Worm (Caenorhabditis elegans) whole organism, L4 larva: ENCODE data around the gene Y51A2D.18.

Experiments
- F37D6.2 ChIP-seq: sonication (generic microtip); optimal IDR thresholded peaks from 2 replicates; lab custom pipeline; 2016; ENCODE audit warnings: mild to moderate bottlenecking, missing genetic modification characterization, missing compliant biosample characterization
- T26A8.4 ChIP-seq: fragments of 200-800 bp; sonication (Bioruptor generic); IDR thresholded peaks from 2 replicates; pipeline ENCODE4 v1.3.6; 2022; ENCODE audit warnings: missing genetic modification characterization, missing compliant biosample characterization
- Y105C5A.15 ChIP-seq: fragments of 200-800 bp; sonication (Bioruptor generic); IDR thresholded peaks from 2 replicates; pipeline ENCODE4 v1.3.6; 2022; ENCODE audit warnings: missing genetic modification characterization, missing compliant biosample characterization
- Y48G9A.11 ChIP-seq: fragments of 200-800 bp; sonication (Bioruptor generic); IDR thresholded peaks from 2 replicates; pipeline ENCODE4 v1.3.6; 2022; ENCODE audit warnings: missing genetic modification reagents, missing genetic modification characterization, missing compliant biosample characterization
- Y75B8A.6 ChIP-seq: fragments of 200-800 bp; sonication (Bioruptor generic); IDR thresholded peaks from 2 replicates; pipeline ENCODE4 v1.3.6; 2022; ENCODE audit warnings: missing genetic modification reagents, missing genetic modification characterization, missing compliant biosample characterization
- aha-1 ChIP-seq: fragments of 150-350 bp; peaks from one replicate; lab custom pipeline; 2014; ENCODE audit warnings: missing biosample characterization, missing genetic modification characterization
- aly-2 ChIP-seq: sonication (generic microtip); optimal IDR thresholded peaks from 2 replicates; lab custom pipeline; 2018; ENCODE audit warnings: missing biosample characterization, missing genetic modification characterization
- ama-1 ChIP-seq: fragments of 150-350 bp; optimal IDR thresholded peaks from 2 replicates; lab custom pipeline; 2014; ENCODE audit warnings: inconsistent platforms, mixed read lengths
- ceh-20 ChIP-seq: fragments of 200-800 bp; sonication (Bioruptor generic); IDR thresholded peaks from 2 replicates; pipeline ENCODE4 v1.3.6; 2022; ENCODE audit warnings: missing genetic modification reagents, missing genetic modification characterization, missing compliant biosample characterization
- ceh-28 ChIP-seq: fragments of 150-350 bp; optimal IDR thresholded peaks from 2 replicates; lab custom pipeline; 2014; ENCODE audit warnings: missing biosample characterization, missing genetic modification reagents, missing genetic modification characterization
- ceh-82 ChIP-seq: sonication (generic microtip); optimal IDR thresholded peaks from 2 replicates; lab custom pipeline; 2017; ENCODE audit warnings: missing biosample characterization, missing genetic modification characterization
- ces-1 ChIP-seq: fragments of 150-350 bp; sonication (generic microtip); optimal IDR thresholded peaks from 4 replicates; lab custom pipeline; 2014; ENCODE audit warnings: missing biosample characterization, missing genetic modification reagents, missing genetic modification characterization
- daf-12 ChIP-seq: fragments of 150-350 bp; optimal IDR thresholded peaks from 2 replicates; lab custom pipeline; 2014; ENCODE audit warnings: missing biosample characterization, missing genetic modification reagents, missing genetic modification characterization
- dmd-6 ChIP-seq: fragments of 200-800 bp; sonication (Bioruptor generic); IDR thresholded peaks from 2 replicates; pipeline ENCODE4 v1.3.6; 2022; ENCODE audit warnings: missing genetic modification reagents, missing genetic modification characterization, missing compliant biosample characterization
- dmd-9 ChIP-seq: fragments of 200-800 bp; sonication (Bioruptor generic); IDR thresholded peaks from 2 replicates; pipeline ENCODE4 v1.3.6; 2022; ENCODE audit warnings: missing genetic modification reagents, missing genetic modification characterization, missing compliant biosample characterization
- dpl-1 ChIP-seq: fragments of 150-350 bp; optimal IDR thresholded peaks from 2 replicates; lab custom pipeline; 2014; ENCODE audit warnings: missing biosample characterization, missing genetic modification reagents, missing genetic modification characterization
- duxl-1 ChIP-seq: sonication (generic microtip); optimal IDR thresholded peaks from 2 replicates; lab custom pipeline; 2016; ENCODE audit warnings: mild to moderate bottlenecking, missing genetic modification characterization, moderate library complexity, missing compliant biosample characterization; ENCODE audit not compliant: poor library complexity
- fos-1 ChIP-seq: fragments of 150-350 bp; optimal IDR thresholded peaks from 2 replicates; lab custom pipeline; 2014; ENCODE audit warnings: missing biosample characterization, missing genetic modification characterization
- hlh-11 ChIP-seq: fragments of 200-800 bp; sonication (Bioruptor generic); optimal IDR thresholded peaks from 2 replicates; lab custom pipeline; 2018; ENCODE audit warnings: mild to moderate bottlenecking, missing genetic modification characterization, missing compliant biosample characterization
- hlh-30 ChIP-seq: sonication (generic microtip); optimal IDR thresholded peaks from 2 replicates; lab custom pipeline; 2017; ENCODE audit warnings: antibody characterized with exemption, mild to moderate bottlenecking, missing genetic modification characterization, missing compliant biosample characterization; ENCODE audit not compliant: insufficient read depth
- hmg-1.1 ChIP-seq: fragments of 200-800 bp; sonication (Bioruptor generic); IDR thresholded peaks from 2 replicates; pipeline ENCODE4 v1.3.6; 2022; ENCODE audit warnings: missing genetic modification reagents, missing genetic modification characterization, missing compliant biosample characterization
- lim-7 ChIP-seq: fragments of 200-800 bp; sonication (Bioruptor generic); IDR thresholded peaks from 2 replicates; pipeline ENCODE4 v1.3.6; 2022; ENCODE audit warnings: missing genetic modification characterization, missing compliant biosample characterization
- lin-1 ChIP-seq: fragments of 200-800 bp; sonication (Bioruptor generic); IDR thresholded peaks from 2 replicates; pipeline ENCODE4 v1.3.6; 2022; ENCODE audit warnings: missing genetic modification reagents, missing genetic modification characterization, missing compliant biosample characterization
- lin-13 ChIP-seq: fragments of 150-350 bp; optimal IDR thresholded peaks from 2 replicates; lab custom pipeline; 2014; ENCODE audit warnings: missing biosample characterization, missing genetic modification reagents, missing genetic modification characterization
- lin-15B ChIP-seq: fragments of 150-350 bp; sonication (generic microtip); optimal IDR thresholded peaks from 3 replicates; lab custom pipeline; 2014; ENCODE audit warnings: missing biosample characterization, missing genetic modification characterization
- lir-3 ChIP-seq: sonication (generic microtip); optimal IDR thresholded peaks from 2 replicates; lab custom pipeline; 2016; ENCODE audit warnings: mild to moderate bottlenecking, missing genetic modification characterization, missing compliant biosample characterization
- madf-9 ChIP-seq: fragments of 200-800 bp; sonication (Bioruptor generic); conservative IDR thresholded peaks from 2 replicates; pipeline ENCODE4 v1.3.6; 2022; ENCODE audit warnings: missing genetic modification reagents, missing genetic modification characterization, missing compliant biosample characterization
- mdl-1 ChIP-seq, 2 experiments: fragments of 150-350 bp in 1 of 2; sonication (generic microtip) in 1 of 2; optimal IDR thresholded peaks; 2 replicates each; lab custom pipeline; 2014 to 2017; ENCODE audit warnings: missing biosample characterization in 2 of 2, missing genetic modification characterization in 2 of 2
- mep-1 ChIP-seq: fragments of 150-350 bp; sonication (generic microtip); optimal IDR thresholded peaks from 3 replicates; lab custom pipeline; 2014; ENCODE audit warnings: missing biosample characterization, missing genetic modification characterization
- nhr-10 ChIP-seq: fragments of 150-350 bp; optimal IDR thresholded peaks from 2 replicates; lab custom pipeline; 2014; ENCODE audit warnings: missing biosample characterization, missing genetic modification characterization
- nhr-11 ChIP-seq: fragments of 150-350 bp; optimal IDR thresholded peaks from 2 replicates; lab custom pipeline; 2014; ENCODE audit warnings: missing biosample characterization, missing genetic modification characterization
- nhr-237 ChIP-seq: sonication (generic microtip); optimal IDR thresholded peaks from 2 replicates; lab custom pipeline; 2017; ENCODE audit warnings: missing biosample characterization, missing genetic modification characterization
- nhr-28 ChIP-seq: fragments of 150-350 bp; optimal IDR thresholded peaks from 2 replicates; lab custom pipeline; 2014; ENCODE audit warnings: missing biosample characterization, missing genetic modification characterization
- nhr-77 ChIP-seq: fragments of 150-350 bp; optimal IDR thresholded peaks from 2 replicates; lab custom pipeline; 2014; ENCODE audit warnings: missing biosample characterization, missing genetic modification characterization
- rbr-2 ChIP-seq: sonication (generic microtip); optimal IDR thresholded peaks from 2 replicates; lab custom pipeline; 2016; ENCODE audit warnings: missing genotype, missing genetic modification characterization, missing compliant biosample characterization
- set-16 ChIP-seq: fragments of 200-800 bp; sonication (Bioruptor generic); IDR thresholded peaks from 2 replicates; pipeline ENCODE4 v1.3.6; 2022; ENCODE audit warnings: missing genetic modification reagents, missing genetic modification characterization, missing compliant biosample characterization
- tra-1 ChIP-seq: fragments of 200-800 bp; sonication (Bioruptor generic); IDR thresholded peaks from 2 replicates; pipeline ENCODE4 v1.3.6; 2022; ENCODE audit warnings: missing genetic modification reagents, missing genetic modification characterization, missing compliant biosample characterization
- unc-39 ChIP-seq: sonication (generic microtip); optimal IDR thresholded peaks from 2 replicates; lab custom pipeline; 2017; ENCODE audit warnings: missing biosample characterization, missing genetic modification characterization
- unc-62 ChIP-seq, 3 experiments: fragments of 150-350 bp in 1 of 3; sonication (generic microtip); optimal IDR thresholded peaks in 2 of 3; peaks in 1 of 3; 1 replicate in 1 of 3; 2 replicates in 2 of 3; lab custom pipeline; 2014 to 2017; ENCODE audit warnings: missing biosample characterization in 3 of 3, missing genetic modification characterization in 3 of 3, missing genetic modification reagents in 3 of 3, missing genotype in 1 of 3
- vab-7 ChIP-seq: fragments of 200-800 bp; sonication (Bioruptor generic); IDR thresholded peaks from 2 replicates; pipeline ENCODE4 v1.3.6; 2022; ENCODE audit warnings: missing genetic modification reagents, missing genetic modification characterization, missing compliant biosample characterization
- zfp-2 ChIP-seq: sonication (generic microtip); optimal IDR thresholded peaks from 2 replicates; lab custom pipeline; 2016; ENCODE audit warnings: mild to moderate bottlenecking, missing genetic modification characterization, missing compliant biosample characterization
- zip-11 ChIP-seq: fragments of 200-800 bp; sonication (Bioruptor generic); IDR thresholded peaks from 2 replicates; pipeline ENCODE4 v1.3.6; 2022; ENCODE audit warnings: missing genetic modification characterization, missing compliant biosample characterization

Y51A2D.18 gene

ce11 chrV:18508564-18508963, 21.5 kb upstream of the Y51A2D.18 start, which contains the start of gene Y51A2D.1:
Gene Y51A2D.1 (plus strand): TSS chrV:18508864.
- TF ChIP-seq ceh-20 (no peak), duxl-1 (tag; lab: Kevin White, UChicago) (no peak), vab-7 (no peak), hlh-11 (tag; lab: Kevin White, UChicago) (no peak), fos-1 (tag; lab: Kevin White, UChicago) (no peak), unc-62 (GFP tag; optimal IDR thresholded peaks at IDR 0.05 in 1 of 2; lab: Kevin White, UChicago) (no peak), unc-62 (tag; optimal IDR thresholded peaks at IDR 0.05; lab: Kevin White, UChicago) (no peak), zfp-2 (tag; lab: Kevin White, UChicago) (no peak), mdl-1 (tag; optimal IDR thresholded peaks at IDR 0.05; lab: Kevin White, UChicago) (no peak), lir-3 (tag; lab: Kevin White, UChicago) (no peak), hlh-30 (tag; lab: Kevin White, UChicago) (no peak), lin-13 (GFP tag; lab: Kevin White, UChicago) (no peak), nhr-10 (tag; lab: Kevin White, UChicago) (no peak)

DNA sequence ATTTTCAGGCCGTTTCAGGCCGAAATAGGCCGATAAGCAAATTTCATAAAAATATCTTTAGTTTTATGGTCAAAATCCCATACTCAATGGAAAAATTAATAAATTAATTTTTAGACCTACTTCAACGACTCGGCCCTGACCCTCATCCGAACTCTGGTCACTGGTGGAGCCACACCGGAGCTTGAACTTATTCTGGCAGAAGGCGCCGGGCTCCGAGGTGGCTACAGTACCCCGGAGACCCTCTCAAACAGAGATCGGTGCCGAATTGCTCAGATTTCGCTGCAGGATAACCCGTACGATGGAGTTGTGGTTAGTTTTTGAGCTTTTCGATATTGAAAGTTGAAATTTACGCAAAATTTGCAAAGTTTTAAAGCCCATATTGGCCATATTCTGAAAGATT, 19.7 kb upstream of the Y51A2D.18 start:
- peak; percentile 71 for TF ChIP-seq aha-1 (tag; lab: Kevin White, UChicago)
- peak; percentile 56; the same call in 1 of the 2 replicates for TF ChIP-seq set-16 (GFP tag; lab: Robert Waterston, UW)
- TF ChIP-seq Y48G9A.11 (GFP tag; lab: Robert Waterston, UW): no peak
- no peak for TF ChIP-seq ces-1 (GFP tag; lab: Kevin White, UChicago)

ce11 chrV:18504610-18505009, 17.6 kb upstream of the Y51A2D.18 start:
- TF ChIP-seq nhr-77 (tag; lab: Kevin White, UChicago) (no peak), Y75B8A.6 (GFP tag; lab: Robert Waterston, UW) (no peak), dpl-1 (GFP tag; lab: Kevin White, UChicago) (no peak), nhr-237 (tag; lab: Kevin White, UChicago) (no peak), ceh-28 (peak; percentile 78)

DNA sequence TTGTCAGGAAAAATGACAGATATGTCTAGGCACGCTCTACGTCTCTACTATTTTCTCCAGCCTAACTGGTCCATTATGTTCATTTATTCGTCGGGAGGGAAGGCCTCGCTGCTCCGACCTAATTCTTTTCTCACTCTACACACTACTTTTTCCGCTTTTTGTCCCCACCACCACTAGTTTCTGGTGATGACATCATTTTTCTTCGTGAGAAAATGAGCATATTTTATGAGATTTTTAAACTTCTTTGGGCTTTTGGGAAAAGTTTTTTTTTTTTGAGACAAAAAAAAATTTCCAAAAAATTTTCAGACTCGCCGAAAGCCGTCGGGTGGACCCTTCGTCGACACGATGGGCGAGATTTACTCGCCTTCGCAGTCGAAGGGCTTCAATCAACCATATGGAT, 4.9 kb upstream of the Y51A2D.18 start, which contains the start of gene slo-1:
Gene slo-1 (plus strand): TSS at position 301 of the 400 bp plus-strand sequence.
- TF ChIP-seq zip-11 (GFP tag; lab: Robert Waterston, UW) (no peak), set-16 (GFP tag; lab: Robert Waterston, UW) (no peak), ceh-82 (tag; lab: Kevin White, UChicago) (no peak), aly-2 (tag; lab: Kevin White, UChicago) (no peak), dmd-6 (GFP tag; lab: Robert Waterston, UW) (no peak), aha-1 (tag; lab: Kevin White, UChicago) (peak; percentile 37), lim-7 (GFP tag; lab: Robert Waterston, UW) (no peak), lin-15B (tag; lab: Kevin White, UChicago) (no peak)

DNA sequence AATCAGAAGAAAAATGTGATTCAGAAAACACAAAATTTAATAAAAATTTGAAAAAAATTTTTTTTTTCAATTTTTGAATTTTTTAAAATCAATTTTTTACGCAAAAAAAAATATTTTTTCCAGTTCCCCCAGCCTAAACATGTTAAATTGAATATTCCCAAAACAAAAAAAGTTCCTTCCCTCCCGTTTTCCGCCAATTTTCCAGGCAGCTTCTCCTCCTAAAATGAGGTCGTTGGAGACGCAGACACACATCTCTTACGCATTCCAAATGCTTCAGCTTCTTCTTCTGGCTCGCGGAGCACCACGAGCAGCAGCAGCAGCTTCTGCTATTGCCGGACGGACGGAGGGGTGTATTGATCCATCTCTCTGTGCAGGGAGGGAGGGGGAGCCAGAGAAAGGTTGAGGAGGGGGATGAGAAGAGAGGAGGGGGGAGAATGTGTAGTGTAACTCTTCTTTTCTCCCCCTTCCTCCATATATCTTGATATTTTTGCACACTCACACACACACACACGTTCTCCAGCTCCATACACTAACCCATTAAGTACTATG, 3.3 kb upstream of the Y51A2D.18 start:
- TF ChIP-seq tra-1 (GFP tag; lab: Robert Waterston, UW) (no peak), hmg-1.1 (GFP tag; lab: Robert Waterston, UW) (peak; percentile 66), madf-9 (GFP tag; lab: Robert Waterston, UW) (0 out of 2 replicates have a peak, but pooled peaks have one; percentile 41), F37D6.2 (tag; lab: Kevin White, UChicago) (peak; percentile 13), Y105C5A.15 (GFP tag; lab: Robert Waterston, UW) (no peak), unc-39 (no peak), duxl-1 (tag; lab: Kevin White, UChicago) (no peak), aha-1 (tag; lab: Kevin White, UChicago) (peak; percentile 86), nhr-28 (tag; lab: Kevin White, UChicago) (peak; percentile 3), rbr-2 (tag; lab: Kevin White, UChicago) (peak; percentile 28), T26A8.4 (GFP tag; lab: Robert Waterston, UW) (no peak), set-16 (GFP tag; lab: Robert Waterston, UW) (peak; percentile 90), mep-1 (peak; percentile 60), Y75B8A.6 (GFP tag; lab: Robert Waterston, UW) (no peak), lin-13 (GFP tag; lab: Kevin White, UChicago) (no peak), daf-12 (tag; lab: Kevin White, UChicago) (no peak), nhr-11 (tag; lab: Kevin White, UChicago) (peak; percentile 27), unc-62 (GFP tag; optimal IDR thresholded peaks at IDR 0.05 in 1 of 2; lab: Kevin White, UChicago) (peak in 1 of 2 experiments; percentile 98), unc-62 (tag; optimal IDR thresholded peaks at IDR 0.05; lab: Kevin White, UChicago) (no peak), ama-1 (lab: Kevin White, UChicago) (no peak), ceh-28 (peak; percentile 16), lin-1 (GFP tag; lab: Robert Waterston, UW) (no peak), dmd-9 (no peak)
